In the genomic region with DNA sequence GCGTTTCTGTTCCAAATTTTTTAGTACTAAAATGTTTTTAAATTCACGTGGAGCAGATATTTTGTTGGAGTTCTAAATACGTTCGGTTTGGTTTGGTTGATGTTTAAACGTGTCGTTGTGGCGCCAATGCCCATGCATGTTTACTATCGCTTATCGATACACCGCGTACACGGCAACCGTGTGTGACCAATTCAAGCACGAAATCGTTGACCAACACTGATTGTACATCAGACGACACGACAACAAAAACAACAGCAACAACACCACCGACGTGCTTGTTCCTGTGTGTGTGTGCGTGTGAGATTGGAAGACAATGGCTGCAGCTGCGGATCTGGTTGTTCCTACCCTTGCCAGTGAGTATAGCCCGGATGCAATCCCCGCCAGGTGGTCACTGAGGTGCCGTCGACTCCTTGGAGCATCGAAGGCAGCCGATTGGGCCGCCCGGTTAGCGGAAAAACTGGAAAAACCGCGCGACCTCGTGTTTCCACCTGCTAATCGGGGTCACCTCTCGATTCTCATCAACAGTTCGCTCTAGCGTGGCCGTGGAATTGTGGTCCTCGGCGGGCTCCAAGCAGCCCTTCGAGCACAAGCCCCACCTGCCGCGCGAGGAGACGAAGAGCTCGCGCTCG, we compare ENCODE assay signal across 2 fruit fly cellular contexts.
TF ChIP-seq lines count a peak whose summit lies in the region.

A gene (plus strand): TSS at position 16 of the 629 bp plus-strand sequence.

TF ChIP-seq in whole organism, embryonic, 481 proteins besides CTCF, POLR2A, EP300 and RAD21 (continued from another document and continues in another):
- TF ChIP-seq CG34224 (GFP tag; IDR thresholded peaks at IDR 0.05; lab: Robert Waterston, UW; ENCODE audit: partially characterized antibody) (peak; percentile 88), tx (GFP tag; optimal IDR thresholded peaks at IDR 0.05; lab: Kevin White, UChicago) (peak; percentile 45), nerfin-2 (GFP tag; IDR thresholded peaks at IDR 0.05; lab: Robert Waterston, UW; ENCODE audit: partially characterized antibody) (peak; percentile 76), bigmax (GFP tag; optimal IDR thresholded peaks at IDR 0.05; lab: Kevin White, UChicago) (peak; percentile 46), CG16779 (GFP tag; IDR thresholded peaks at IDR 0.05; lab: Robert Waterston, UW) (peak; percentile 60; the same call in 1 of the 2 replicates), slbo (GFP tag; IDR thresholded peaks at IDR 0.05; lab: Robert Waterston, UW) (peak; percentile 72), ken (GFP tag; IDR thresholded peaks at IDR 0.05; lab: Robert Waterston, UW) (peak; percentile 78; the same call in 2 of the 3 replicates), grn (GFP tag; optimal IDR thresholded peaks at IDR 0.05; lab: Kevin White, UChicago) (no peak), CG33557 (GFP tag; optimal IDR thresholded peaks at IDR 0.05; lab: Kevin White, UChicago) (peak; percentile 9), Oaz (GFP tag; IDR thresholded peaks at IDR 0.05; lab: Robert Waterston, UW) (no peak), H15 (GFP tag; IDR thresholded peaks at IDR 0.05; lab: Robert Waterston, UW) (0 out of 3 replicates have a peak, but pooled peaks have one; percentile 24), CG8944 (GFP tag; optimal IDR thresholded peaks at IDR 0.05; lab: Kevin White, UChicago) (peak; percentile 38), ttk (GFP tag; IDR thresholded peaks at IDR 0.05; lab: Robert Waterston, UW) (no peak), ind (GFP tag; optimal IDR thresholded peaks at IDR 0.05; lab: Kevin White, UChicago) (peak; percentile 54), stc (GFP tag; IDR thresholded peaks at IDR 0.05; lab: Robert Waterston, UW) (0 out of 2 replicates have a peak, but pooled peaks have one; percentile 29), CG7987 (GFP tag; optimal IDR thresholded peaks at IDR 0.05; lab: Kevin White, UChicago) (peak; percentile 84), her (GFP tag; optimal IDR thresholded peaks at IDR 0.05; lab: Kevin White, UChicago) (peak; percentile 85), Xbp1 (GFP tag; optimal IDR thresholded peaks at IDR 0.05; lab: Kevin White, UChicago) (peak; percentile 68), hkb (optimal IDR thresholded peaks at IDR 0.05; lab: Kevin White, UChicago) (no peak), hkb (GFP tag; IDR thresholded peaks at IDR 0.05; lab: Robert Waterston, UW) (peak; percentile 60; the same call in 1 of the 2 replicates), Hand (GFP tag; optimal IDR thresholded peaks at IDR 0.05; lab: Kevin White, UChicago) (no peak), CG15073 (GFP tag; optimal IDR thresholded peaks at IDR 0.05; lab: Kevin White, UChicago) (no peak), corto (GFP tag; optimal IDR thresholded peaks at IDR 0.05; lab: Kevin White, UChicago) (no peak), gcm (GFP tag; optimal IDR thresholded peaks at IDR 0.05; lab: Kevin White, UChicago) (peak; percentile 42), Gsc (GFP tag; IDR thresholded peaks at IDR 0.05; lab: Robert Waterston, UW) (no peak), Dref (GFP tag; IDR thresholded peaks at IDR 0.05; lab: Robert Waterston, UW) (peak; percentile 99), CG11695 (GFP tag; IDR thresholded peaks at IDR 0.05; lab: Robert Waterston, UW) (0 out of 3 replicates have a peak, but pooled peaks have one; percentile 6), caup (GFP tag; optimal IDR thresholded peaks at IDR 0.05; lab: Kevin White, UChicago; ENCODE audit: severe bottlenecking) (peak; percentile 79), CG10209 (GFP tag; optimal IDR thresholded peaks at IDR 0.05; lab: Kevin White, UChicago) (peak; percentile 10), CG17912 (GFP tag; optimal IDR thresholded peaks at IDR 0.05; lab: Kevin White, UChicago) (peak; percentile 80), dm (GFP tag; optimal IDR thresholded peaks at IDR 0.05; lab: Kevin White, UChicago) (peak; percentile 89), CG10366 (GFP tag; IDR thresholded peaks at IDR 0.05; lab: Robert Waterston, UW) (peak; percentile 28; the same call in 1 of the 2 replicates), scrt (GFP tag; optimal IDR thresholded peaks at IDR 0.05; lab: Kevin White, UChicago) (peak; percentile 21), BEAF-32 (GFP tag; optimal IDR thresholded peaks at IDR 0.05; lab: Kevin White, UChicago) (peak; percentile 76), ewg (GFP tag; optimal IDR thresholded peaks at IDR 0.05; lab: Kevin White, UChicago) (peak; percentile 27), CG10959 (GFP tag; IDR thresholded peaks at IDR 0.05; lab: Robert Waterston, UW) (peak; percentile 21; the same call in 1 of the 2 replicates), MBD-R2 (GFP tag; IDR thresholded peaks at IDR 0.05; lab: Robert Waterston, UW) (peak; percentile 88), Med (GFP tag; lab: Kevin White, UChicago) (peak; percentile 98), ap (GFP tag; IDR thresholded peaks at IDR 0.05; lab: Robert Waterston, UW) (no peak), CG18011 (GFP tag; optimal IDR thresholded peaks at IDR 0.05; lab: Kevin White, UChicago) (peak; percentile 45), CG12071 (GFP tag; optimal IDR thresholded peaks at IDR 0.05; lab: Kevin White, UChicago) (peak; percentile 58), insv (GFP tag; optimal IDR thresholded peaks at IDR 0.05; lab: Kevin White, UChicago) (peak in 1 of 2 experiments; percentile 60), Rfx (GFP tag; IDR thresholded peaks at IDR 0.05; lab: Robert Waterston, UW) (peak; percentile 86), CG12155 (GFP tag; optimal IDR thresholded peaks at IDR 0.05; lab: Kevin White, UChicago) (peak; percentile 56), Fer3 (tag; optimal IDR thresholded peaks at IDR 0.05; lab: Kevin White, UChicago) (peak; percentile 52), MTF-1 (GFP tag; optimal IDR thresholded peaks at IDR 0.05; lab: Kevin White, UChicago; ENCODE audit: borderline replicate concordance) (no peak), HLH54F (GFP tag; optimal IDR thresholded peaks at IDR 0.05; lab: Kevin White, UChicago) (peak; percentile 77), exex (tag; optimal IDR thresholded peaks at IDR 0.05; lab: Kevin White, UChicago) (no peak), E2f2 (GFP tag; IDR thresholded peaks at IDR 0.05; lab: Robert Waterston, UW) (peak; percentile 99), Drgx (GFP tag; IDR thresholded peaks at IDR 0.05; lab: Robert Waterston, UW) (peak; percentile 29; the same call in 1 of the 2 replicates), gce (GFP tag; IDR thresholded peaks at IDR 0.05; lab: Robert Waterston, UW) (no peak), Sox100B (GFP tag; optimal IDR thresholded peaks at IDR 0.05; lab: Kevin White, UChicago) (no peak), CG14050 (GFP tag; IDR thresholded peaks at IDR 0.05; lab: Robert Waterston, UW) (no peak), Lim3 (GFP tag; IDR thresholded peaks at IDR 0.05; lab: Robert Waterston, UW) (no peak), lilli (GFP tag; optimal IDR thresholded peaks at IDR 0.05; lab: Kevin White, UChicago) (peak; percentile 60), CG2875 (GFP tag; optimal IDR thresholded peaks at IDR 0.05; lab: Kevin White, UChicago) (no peak), CG1832 (GFP tag; optimal IDR thresholded peaks at IDR 0.05; lab: Kevin White, UChicago) (no peak), CG16813 (GFP tag; IDR thresholded peaks at IDR 0.05; lab: Robert Waterston, UW; ENCODE audit: partially characterized antibody) (peak; percentile 76), CG8359 (GFP tag; optimal IDR thresholded peaks at IDR 0.05; lab: Kevin White, UChicago; ENCODE audit: borderline replicate concordance) (no peak)

TF ChIP-seq in whole organism, prepupa, 60 proteins besides CTCF, POLR2A, EP300 and RAD21 (continued from another document):
- TF ChIP-seq CG15336 (GFP tag; IDR thresholded peaks at IDR 0.05; lab: Robert Waterston, UW) (peak; percentile 39; the same call in 1 of the 2 replicates), Eip78C (GFP tag; lab: Kevin White, UChicago) (peak; percentile 60), Ets21C (GFP tag; optimal IDR thresholded peaks at IDR 0.05; lab: Kevin White, UChicago) (no peak), Lpt (GFP tag; optimal IDR thresholded peaks at IDR 0.05; lab: Kevin White, UChicago) (no peak), CG3919 (GFP tag; optimal IDR thresholded peaks at IDR 0.05; lab: Kevin White, UChicago) (peak; percentile 63), acj6 (GFP tag; optimal IDR thresholded peaks at IDR 0.05; lab: Kevin White, UChicago) (no peak), CG11902 (GFP tag; optimal IDR thresholded peaks at IDR 0.05; lab: Kevin White, UChicago) (no peak), topi (GFP tag; optimal IDR thresholded peaks at IDR 0.05; lab: Kevin White, UChicago) (peak; percentile 51), spab (GFP tag; optimal IDR thresholded peaks at IDR 0.05; lab: Kevin White, UChicago) (no peak), CG1621 (tag; optimal IDR thresholded peaks at IDR 0.05; lab: Kevin White, UChicago) (peak; percentile 23)
